Worm (Caenorhabditis elegans): ENCODE results near the gene usp-46.
A peak's percentile ranks its signal among the peaks of the same experiment; 100 is the strongest.

The usp-46 gene

DNA sequence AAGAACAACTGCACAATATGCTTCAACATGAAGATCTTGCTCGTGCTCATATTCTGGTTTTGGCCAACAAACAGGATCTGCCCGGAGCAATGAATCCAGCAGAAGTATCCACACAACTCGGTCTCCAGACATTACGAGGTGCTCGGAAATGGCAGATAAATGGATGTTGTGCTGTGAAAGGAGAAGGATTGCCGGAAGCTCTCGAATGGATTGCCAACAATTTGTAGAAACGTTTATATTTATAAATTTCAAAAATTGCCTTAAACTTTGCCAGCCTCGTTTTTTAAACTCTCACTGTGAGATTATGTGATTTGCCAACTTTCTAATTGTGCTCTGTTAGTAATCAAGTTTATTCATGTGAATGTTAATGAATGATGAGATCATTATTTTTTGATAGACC is 47.3 kb downstream of the usp-46 start:
- TF ChIP-seq nhr-76 (tag; optimal IDR thresholded peaks at IDR 0.05) (no peak), nhr-43 (tag; optimal IDR thresholded peaks at IDR 0.05; ENCODE audit: poor library complexity, severe bottlenecking) (no peak), lin-15B (tag; optimal IDR thresholded peaks at IDR 0.05) (no peak), elt-2 (tag; optimal IDR thresholded peaks at IDR 0.05) (no peak), zag-1 (tag; optimal IDR thresholded peaks at IDR 0.05) (no peak), ztf-11 (tag; optimal IDR thresholded peaks at IDR 0.05) (no peak), nhr-28 (tag; optimal IDR thresholded peaks at IDR 0.05) (no peak), elt-3 (tag; optimal IDR thresholded peaks at IDR 0.05) (no peak), skn-1 (tag; optimal IDR thresholded peaks at IDR 0.05) (no peak), ceh-28 (tag; optimal IDR thresholded peaks at IDR 0.05) (no peak), pha-4 (tag; optimal IDR thresholded peaks at IDR 0.05) (no peak), hmg-11 (tag; optimal IDR thresholded peaks at IDR 0.05) (no peak), jun-1 (tag; optimal IDR thresholded peaks at IDR 0.05) (no peak), mdl-1 (tag; optimal IDR thresholded peaks at IDR 0.05) (no peak), fos-1 (tag; optimal IDR thresholded peaks at IDR 0.05) (no peak)

DNA sequence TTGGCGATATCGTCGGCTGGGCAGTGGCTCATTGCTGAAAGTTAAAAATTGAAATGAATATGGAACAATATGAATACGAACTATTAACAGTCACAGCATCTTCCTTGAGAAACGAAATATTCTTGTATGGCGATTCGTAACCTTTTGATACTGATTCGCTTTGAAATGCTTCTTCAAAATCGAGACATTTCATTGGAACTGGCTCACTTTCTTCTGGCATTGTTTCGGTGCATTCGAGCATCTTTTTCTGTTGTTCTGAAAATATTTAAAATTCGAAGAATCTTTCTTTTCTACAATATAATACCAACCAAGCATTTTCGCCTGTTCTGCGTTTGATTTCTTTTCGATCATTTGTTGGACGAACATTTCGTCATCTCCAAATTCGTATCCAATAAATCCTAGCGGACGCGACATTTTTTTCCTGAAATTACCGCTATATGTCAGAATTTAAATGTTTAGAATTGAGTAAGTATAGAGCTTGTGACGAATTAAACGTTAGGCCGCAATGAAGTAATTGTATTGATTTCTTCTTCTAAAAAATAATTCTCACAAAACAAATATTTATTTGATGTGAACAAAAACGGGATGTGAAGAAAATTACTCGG is 48.0 kb downstream of the usp-46 start, which contains the start of gene lin-52:
lin-52 (minus strand) TSS at position 421 of the 605 bp plus-strand sequence.
- TF ChIP-seq tbx-2 (tag; optimal IDR thresholded peaks at IDR 0.05) (no peak), ceh-28 (tag; optimal IDR thresholded peaks at IDR 0.05) (no peak), nhr-43 (tag; optimal IDR thresholded peaks at IDR 0.05; ENCODE audit: poor library complexity, severe bottlenecking) (peak; percentile 15), jun-1 (tag; optimal IDR thresholded peaks at IDR 0.05) (no peak), nhr-67 (tag; optimal IDR thresholded peaks at IDR 0.05) (no peak), zag-1 (tag; optimal IDR thresholded peaks at IDR 0.05) (no peak), pha-4 (tag; optimal IDR thresholded peaks at IDR 0.05) (peak; percentile 31), ama-1 (optimal IDR thresholded peaks at IDR 0.05) (peak; percentile 82), ztf-11 (tag; optimal IDR thresholded peaks at IDR 0.05) (no peak), nhr-28 (tag; optimal IDR thresholded peaks at IDR 0.05) (no peak), hmg-11 (tag; optimal IDR thresholded peaks at IDR 0.05) (no peak), nhr-23 (tag; optimal IDR thresholded peaks at IDR 0.05) (no peak), ceh-82 (tag; optimal IDR thresholded peaks at IDR 0.05) (no peak), elt-3 (tag; optimal IDR thresholded peaks at IDR 0.05) (no peak), snpc-4 (tag; optimal IDR thresholded peaks at IDR 0.05) (no peak), eor-1 (tag; optimal IDR thresholded peaks at IDR 0.05) (no peak), elt-2 (tag; optimal IDR thresholded peaks at IDR 0.05) (peak; percentile 7), daf-12 (tag; optimal IDR thresholded peaks at IDR 0.05) (no peak), lsy-12 (tag; optimal IDR thresholded peaks at IDR 0.05) (no peak)

DNA sequence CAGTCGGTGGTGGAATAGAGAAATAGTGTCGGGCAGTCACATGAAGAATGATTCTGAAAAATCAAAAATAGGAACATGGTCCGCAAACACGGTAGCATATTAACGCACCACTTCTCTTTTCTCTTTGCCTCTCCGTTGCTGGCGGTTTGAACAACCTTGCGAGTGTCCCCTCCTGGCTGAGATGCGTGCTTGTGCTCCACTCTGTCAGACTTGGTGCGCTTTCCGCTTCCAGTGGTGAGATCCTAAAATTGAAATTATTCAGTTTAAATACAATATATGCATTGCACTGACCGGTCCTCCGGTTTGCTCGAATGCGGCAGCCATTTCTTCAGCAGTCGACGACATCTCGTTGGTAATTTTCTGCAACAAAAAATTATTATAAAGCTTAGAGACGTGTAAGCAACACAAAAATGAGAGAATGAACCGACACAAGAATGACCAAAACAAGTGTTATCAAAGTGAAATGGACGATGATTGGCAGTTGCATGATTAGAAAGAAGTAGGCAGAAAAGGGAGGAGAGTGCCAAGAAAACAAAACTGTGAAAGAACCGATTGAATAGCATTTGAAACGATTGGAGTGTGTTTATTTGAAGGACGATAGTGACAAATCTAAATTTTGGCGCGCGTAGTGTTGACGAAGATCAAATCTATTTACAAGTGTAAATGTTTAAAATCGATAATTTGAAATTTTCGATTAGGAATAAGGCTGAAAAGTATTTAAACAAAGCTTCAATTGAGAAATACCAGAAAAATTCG is 48.8 kb downstream of the usp-46 start, which contains the start of gene ZK632.9:
ZK632.9 (minus strand) TSS at position 360 of the 756 bp plus-strand sequence.
- TF ChIP-seq ceh-82 (tag; optimal IDR thresholded peaks at IDR 0.05) (no peak), nhr-77 (tag; optimal IDR thresholded peaks at IDR 0.05) (no peak), ztf-4 (tag; optimal IDR thresholded peaks at IDR 0.05) (peak; percentile 13), ama-1 (optimal IDR thresholded peaks at IDR 0.05) (peak; percentile 57), ZK546.5 (tag; optimal IDR thresholded peaks at IDR 0.05) (no peak), nfya-1 (tag; optimal IDR thresholded peaks at IDR 0.05; ENCODE audit: insufficient read depth) (peak; percentile 21), ceh-28 (tag; optimal IDR thresholded peaks at IDR 0.05) (peak; percentile 31), sea-2 (GFP tag; optimal IDR thresholded peaks at IDR 0.05) (no peak), elt-2 (tag; optimal IDR thresholded peaks at IDR 0.05) (peak; percentile 28)

- TF ChIP-seq nhr-67 (tag; optimal IDR thresholded peaks at IDR 0.05), result no peak
- TF ChIP-seq nhr-28 (tag; optimal IDR thresholded peaks at IDR 0.05), result no peak
- no peak for TF ChIP-seq elt-1 (tag; optimal IDR thresholded peaks at IDR 0.05)
- no peak for TF ChIP-seq ztf-11 (tag; optimal IDR thresholded peaks at IDR 0.05)
- peak; percentile 56 for TF ChIP-seq nfya-1 (tag; optimal IDR thresholded peaks at IDR 0.05; ENCODE audit: insufficient read depth)
- TF ChIP-seq egl-5 (tag; optimal IDR thresholded peaks at IDR 0.05), result no peak
- no peak for TF ChIP-seq fkh-2 (tag; optimal IDR thresholded peaks at IDR 0.05)
- TF ChIP-seq nhr-43 (tag; optimal IDR thresholded peaks at IDR 0.05; ENCODE audit: poor library complexity, severe bottlenecking), result peak; percentile 11
- peak; percentile 11 for TF ChIP-seq lin-15B (tag; optimal IDR thresholded peaks at IDR 0.05)
- peak; percentile 93 for TF ChIP-seq ama-1 (optimal IDR thresholded peaks at IDR 0.05)
- peak; percentile 28 for TF ChIP-seq lsy-12 (tag; optimal IDR thresholded peaks at IDR 0.05)
- no peak for TF ChIP-seq nhr-237 (tag; optimal IDR thresholded peaks at IDR 0.05)
- TF ChIP-seq unc-62 (GFP tag; optimal IDR thresholded peaks at IDR 0.05), result no peak
- no peak for TF ChIP-seq mml-1 (tag; optimal IDR thresholded peaks at IDR 0.05)
- peak; percentile 27 for TF ChIP-seq elt-2 (tag; optimal IDR thresholded peaks at IDR 0.05)
- TF ChIP-seq elt-3 (tag; optimal IDR thresholded peaks at IDR 0.05), result no peak
- TF ChIP-seq nhr-25 (tag; optimal IDR thresholded peaks at IDR 0.05), result no peak
- no peak for TF ChIP-seq egl-27 (tag; optimal IDR thresholded peaks at IDR 0.05)
- TF ChIP-seq nhr-76 (tag; optimal IDR thresholded peaks at IDR 0.05), result no peak
- TF ChIP-seq pqm-1 (tag; optimal IDR thresholded peaks at IDR 0.05), result peak; percentile 7
- no peak for TF ChIP-seq ceh-9 (tag; optimal IDR thresholded peaks at IDR 0.05)
- no peak for TF ChIP-seq ceh-28 (tag; optimal IDR thresholded peaks at IDR 0.05)
- peak; percentile 36 for TF ChIP-seq lin-39 (tag; optimal IDR thresholded peaks at IDR 0.05)
- no peak for TF ChIP-seq fos-1 (tag; optimal IDR thresholded peaks at IDR 0.05)
- no peak for TF ChIP-seq ZK546.5 (tag; optimal IDR thresholded peaks at IDR 0.05)
- TF ChIP-seq nhr-77 (tag; optimal IDR thresholded peaks at IDR 0.05), result no peak
- no peak for TF ChIP-seq fkh-10 (GFP tag; optimal IDR thresholded peaks at IDR 0.05)
- TF ChIP-seq mdl-1 (tag; optimal IDR thresholded peaks at IDR 0.05), result no peak
- no peak for TF ChIP-seq tbx-2 (tag; optimal IDR thresholded peaks at IDR 0.05)
Observed at ce11 chrIII:9826005-9826404, 49.6 kb downstream of the usp-46 start.

Data from whole organism, L3 larva.